Worm (Caenorhabditis elegans): Measurements from ENCODE around the gene ddr-2.

ce11 chrX:3315014-3315413 lies at the start of gene ddr-2:
- TF ChIP-seq lin-15B (tag; optimal IDR thresholded peaks at IDR 0.05) (no peak), nhr-77 (tag; optimal IDR thresholded peaks at IDR 0.05) (no peak), unc-62 (GFP tag; optimal IDR thresholded peaks at IDR 0.05 in 1 of 2) (no peak), unc-62 (tag; optimal IDR thresholded peaks at IDR 0.05) (no peak), hlh-11 (tag; optimal IDR thresholded peaks at IDR 0.05) (no peak), fos-1 (tag; optimal IDR thresholded peaks at IDR 0.05) (no peak), mdl-1 (tag; optimal IDR thresholded peaks at IDR 0.05) (no peak), pha-4 (GFP tag; IDR thresholded peaks at IDR 0.05) (no peak), pha-4 (tag; optimal IDR thresholded peaks at IDR 0.05) (no peak), lin-13 (GFP tag; optimal IDR thresholded peaks at IDR 0.05) (no peak), nhr-11 (tag; optimal IDR thresholded peaks at IDR 0.05) (no peak), nhr-102 (tag; optimal IDR thresholded peaks at IDR 0.05) (no peak), lin-39 (tag; optimal IDR thresholded peaks at IDR 0.05) (no peak), egl-27 (tag; optimal IDR thresholded peaks at IDR 0.05) (no peak)

Measured in whole organism, L4 larva.